Worm (Caenorhabditis elegans): ENCODE measurements around the gene dtmk-1.

ce11 chrII:10012490-10012889 lies 45.6 kb upstream of the dtmk-1 start:
- TF ChIP-seq T22C8.4 (GFP tag; IDR thresholded peaks at IDR 0.05), result no peak
- TF ChIP-seq klf-2 (GFP tag; conservative IDR thresholded peaks at IDR 0.05), result no peak
- TF ChIP-seq ztf-23 (GFP tag; IDR thresholded peaks at IDR 0.05), result no peak
- TF ChIP-seq ztf-29 (GFP tag; IDR thresholded peaks at IDR 0.05), result no peak
- no peak for TF ChIP-seq flt-1 (GFP tag; IDR thresholded peaks at IDR 0.05)

Data from whole organism, midembryonic.